Worm (Caenorhabditis elegans) whole organism, mixed stage, embryonic: ENCODE measurements around the gene F35F10.6.

Experiments used
- M03D4.4 ChIP-seq: sonication (generic microtip); optimal IDR thresholded peaks from 2 replicates; lab custom pipeline; 2017; ENCODE audit warnings: mild to moderate bottlenecking, missing genetic modification characterization, missing compliant biosample characterization
- bed-3 ChIP-seq: fragments of 200-800 bp; sonication (Bioruptor generic); optimal IDR thresholded peaks from 3 replicates; lab custom pipeline; 2018; ENCODE audit warnings: mild to moderate bottlenecking, missing genetic modification characterization, moderate library complexity, missing compliant biosample characterization
- blmp-1 ChIP-seq: fragments of 150-350 bp; optimal IDR thresholded peaks from 2 replicates; lab custom pipeline; 2014; ENCODE audit warnings: missing biosample characterization, missing genetic modification characterization
- ceh-39 ChIP-seq: fragments of 150-350 bp; optimal IDR thresholded peaks from 2 replicates; lab custom pipeline; 2014; ENCODE audit warnings: missing biosample characterization, missing genetic modification characterization
- ceh-43 ChIP-seq: fragments of 200-800 bp; sonication (Bioruptor generic); optimal IDR thresholded peaks from 2 replicates; lab custom pipeline; 2018; ENCODE audit warnings: mild to moderate bottlenecking, missing genetic modification characterization, moderate library complexity, missing compliant biosample characterization
- ceh-83 ChIP-seq: fragments of 200-800 bp; sonication (Bioruptor generic); optimal IDR thresholded peaks from 2 replicates; lab custom pipeline; 2018; ENCODE audit warnings: mild to moderate bottlenecking, missing genetic modification characterization, missing compliant biosample characterization
- ces-1 ChIP-seq: fragments of 150-350 bp; optimal IDR thresholded peaks from 2 replicates; lab custom pipeline; 2014; ENCODE audit warnings: missing biosample characterization, missing genetic modification reagents, missing genetic modification characterization
- drap-1 ChIP-seq: fragments of 200-800 bp; sonication (Bioruptor generic); optimal IDR thresholded peaks from 3 replicates; lab custom pipeline; 2018; ENCODE audit warnings: mild to moderate bottlenecking, missing genetic modification characterization, missing compliant biosample characterization
- elt-1 ChIP-seq: sonication (generic microtip); optimal IDR thresholded peaks from 2 replicates; lab custom pipeline; 2017; ENCODE audit warnings: missing genetic modification characterization, mild to moderate bottlenecking, missing compliant biosample characterization, antibody characterized with exemption, moderate library complexity, borderline replicate concordance; ENCODE audit not compliant: insufficient read depth
- elt-3 ChIP-seq: fragments of 150-350 bp; optimal IDR thresholded peaks from 2 replicates; lab custom pipeline; 2014; ENCODE audit warnings: missing biosample characterization, missing genetic modification characterization
- flh-1 ChIP-seq: fragments of 200-800 bp; sonication (Bioruptor generic); optimal IDR thresholded peaks from 2 replicates; lab custom pipeline; 2018; ENCODE audit warnings: mild to moderate bottlenecking, missing genetic modification characterization, moderate library complexity, missing compliant biosample characterization
- ham-2 ChIP-seq: fragments of 200-800 bp; sonication (Bioruptor generic); optimal IDR thresholded peaks from 2 replicates; lab custom pipeline; 2018; ENCODE audit warnings: mild to moderate bottlenecking, missing genetic modification characterization, missing compliant biosample characterization
- hlh-1 ChIP-seq: fragments of 150-350 bp; optimal IDR thresholded peaks from 2 replicates; lab custom pipeline; 2014; ENCODE audit warnings: missing biosample characterization, missing genetic modification reagents, missing genetic modification characterization
- lin-13 ChIP-seq: fragments of 150-350 bp; optimal IDR thresholded peaks from 2 replicates; lab custom pipeline; 2014; ENCODE audit warnings: missing biosample characterization, missing genetic modification characterization
- lin-32 ChIP-seq: fragments of 200-800 bp; sonication (Bioruptor generic); optimal IDR thresholded peaks from 2 replicates; lab custom pipeline; 2018; ENCODE audit warnings: mild to moderate bottlenecking, missing genetic modification characterization, missing compliant biosample characterization
- lsy-2 ChIP-seq: fragments of 150-350 bp; optimal IDR thresholded peaks from 2 replicates; lab custom pipeline; 2014; ENCODE audit warnings: missing biosample characterization, missing genetic modification characterization
- mab-5 ChIP-seq: fragments of 150-350 bp; optimal IDR thresholded peaks from 2 replicates; lab custom pipeline; 2014; ENCODE audit warnings: missing biosample characterization, missing genetic modification characterization
- nhr-12 ChIP-seq: fragments of 150-350 bp; optimal IDR thresholded peaks from 2 replicates; lab custom pipeline; 2014; ENCODE audit warnings: missing biosample characterization, missing genetic modification characterization
- nhr-2 ChIP-seq: fragments of 150-350 bp; optimal IDR thresholded peaks from 2 replicates; lab custom pipeline; 2014; ENCODE audit warnings: missing biosample characterization, missing genetic modification characterization
- nhr-237 ChIP-seq: fragments of 150-350 bp; optimal IDR thresholded peaks from 2 replicates; lab custom pipeline; 2014; ENCODE audit warnings: missing biosample characterization, missing genetic modification characterization
- nhr-76 ChIP-seq: sonication (generic microtip); optimal IDR thresholded peaks from 2 replicates; lab custom pipeline; 2017; ENCODE audit warnings: missing biosample characterization, missing genetic modification characterization
- pha-4 ChIP-seq: fragments of 150-350 bp; optimal IDR thresholded peaks from 2 replicates; lab custom pipeline; 2018; ENCODE audit warnings: missing biosample characterization, missing genetic modification reagents, missing genetic modification characterization
- sem-2 ChIP-seq: fragments of 200-800 bp; sonication (Bioruptor generic); optimal IDR thresholded peaks from 2 replicates; lab custom pipeline; 2018; ENCODE audit warnings: mild to moderate bottlenecking, missing genetic modification characterization, missing compliant biosample characterization
- snpc-4 ChIP-seq: fragments of 150-350 bp; optimal IDR thresholded peaks from 2 replicates; lab custom pipeline; 2014; ENCODE audit warnings: missing biosample characterization, missing genetic modification characterization
- sptf-1 ChIP-seq: sonication (generic microtip); optimal IDR thresholded peaks from 2 replicates; lab custom pipeline; 2017; ENCODE audit warnings: mild to moderate bottlenecking, missing genetic modification characterization, moderate library complexity, missing compliant biosample characterization
- tbx-8 ChIP-seq: fragments of 200-800 bp; sonication (Bioruptor generic); optimal IDR thresholded peaks from 2 replicates; lab custom pipeline; 2018; ENCODE audit warnings: mild to moderate bottlenecking, missing genetic modification characterization, moderate library complexity, missing compliant biosample characterization
- unc-120 ChIP-seq: sonication (generic microtip); optimal IDR thresholded peaks from 2 replicates; lab custom pipeline; 2017; ENCODE audit warnings: missing genetic modification characterization, missing compliant biosample characterization; ENCODE audit not compliant: poor library complexity, severe bottlenecking
- unc-39 ChIP-seq: fragments of 150-350 bp; optimal IDR thresholded peaks from 2 replicates; lab custom pipeline; 2014; ENCODE audit warnings: missing biosample characterization, missing genetic modification characterization
- unc-62 ChIP-seq: fragments of 150-350 bp; optimal IDR thresholded peaks from 2 replicates; lab custom pipeline; 2014; ENCODE audit warnings: missing biosample characterization, missing genetic modification reagents, missing genetic modification characterization
- zip-8 ChIP-seq: fragments of 150-350 bp; optimal IDR thresholded peaks from 2 replicates; lab custom pipeline; 2014; ENCODE audit warnings: missing biosample characterization, missing genetic modification characterization
- ztf-11 ChIP-seq: fragments of 150-350 bp; optimal IDR thresholded peaks from 2 replicates; lab custom pipeline; 2014; ENCODE audit warnings: missing biosample characterization, missing genetic modification characterization

Gene F35F10.6

ce11 chrV:3288134-3288533 lies 1.0 kb downstream of the F35F10.6 start:
- no peak for TF ChIP-seq sem-2
- TF ChIP-seq unc-39: no peak
- no peak for TF ChIP-seq snpc-4
- no peak for TF ChIP-seq ceh-43 (GFP tag; lab: Kevin White, UChicago)
- no peak for TF ChIP-seq lsy-2 (tag; lab: Kevin White, UChicago)
- TF ChIP-seq ces-1 (GFP tag; lab: Kevin White, UChicago): no peak
- no peak for TF ChIP-seq drap-1
- TF ChIP-seq flh-1 (GFP tag; lab: Kevin White, UChicago): no peak
- no peak for TF ChIP-seq lin-13 (tag; lab: Kevin White, UChicago)
- TF ChIP-seq hlh-1: no peak
- TF ChIP-seq, all 35 proteins: peak for 0

ce11 chrV:3287330-3287729 lies 1.8 kb downstream of the F35F10.6 start, which contains the start of gene F35F10.7:
Gene F35F10.7, minus strand, starts transcription at chrV:3287430.
- TF ChIP-seq ham-2 (GFP tag; lab: Kevin White, UChicago) (no peak), drap-1 (no peak), sptf-1 (tag; lab: Kevin White, UChicago) (no peak), ces-1 (GFP tag; lab: Kevin White, UChicago) (no peak), ceh-83 (GFP tag; lab: Kevin White, UChicago) (no peak), bed-3 (no peak), lin-13 (tag; lab: Kevin White, UChicago) (no peak), M03D4.4 (tag; lab: Kevin White, UChicago) (no peak), ztf-11 (tag; lab: Kevin White, UChicago) (no peak), ceh-39 (no peak), unc-62 (GFP tag; lab: Kevin White, UChicago) (no peak), sem-2 (no peak), tbx-8 (GFP tag; lab: Kevin White, UChicago) (no peak), nhr-76 (tag; lab: Kevin White, UChicago) (no peak)

- TF ChIP-seq elt-3 (tag; lab: Kevin White, UChicago) (no peak), ztf-11 (tag; lab: Kevin White, UChicago) (no peak), blmp-1 (tag; lab: Kevin White, UChicago) (no peak), zip-8 (tag; lab: Kevin White, UChicago) (no peak)
Observed at ce11 chrV:3284629-3285028, 4.5 kb downstream of the F35F10.6 start, which contains the start of gene F35F10.5. Gene F35F10.5, plus strand, starts transcription at chrV:3284929.

ce11 chrV:3282957-3283356 lies 6.2 kb downstream of the F35F10.6 start, which contains the start of gene str-64:
Gene str-64, plus strand, starts transcription at chrV:3283257.
- TF ChIP-seq zip-8 (tag; lab: Kevin White, UChicago) (no peak), nhr-12 (tag; lab: Kevin White, UChicago) (no peak), drap-1 (no peak), bed-3 (no peak)

- no peak for TF ChIP-seq lin-32 (GFP tag; lab: Kevin White, UChicago)
- TF ChIP-seq sem-2: no peak
- no peak for TF ChIP-seq ztf-11 (tag; lab: Kevin White, UChicago)
- no peak for TF ChIP-seq nhr-237
- TF ChIP-seq nhr-2 (tag; lab: Kevin White, UChicago): no peak
- TF ChIP-seq ces-1 (GFP tag; lab: Kevin White, UChicago): no peak
- no peak for TF ChIP-seq pha-4 (tag; lab: Kevin White, UChicago)
- TF ChIP-seq lin-13 (tag; lab: Kevin White, UChicago): no peak
- TF ChIP-seq mab-5 (tag; lab: Kevin White, UChicago): no peak
- no peak for TF ChIP-seq unc-120 (tag; lab: Kevin White, UChicago)
- no peak for TF ChIP-seq zip-8 (tag; lab: Kevin White, UChicago)
- no peak for TF ChIP-seq blmp-1 (tag; lab: Kevin White, UChicago)
- TF ChIP-seq elt-1 (tag; lab: Kevin White, UChicago): no peak
- TF ChIP-seq nhr-12 (tag; lab: Kevin White, UChicago): no peak
- TF ChIP-seq, all 35 proteins: peak for 0
Observed at ce11 chrV:3281523-3281922, 7.6 kb downstream of the F35F10.6 start, which contains the start of gene T28A11.25. Gene T28A11.25, plus strand, starts transcription at chrV:3281823.
